Worm (Caenorhabditis elegans) whole organism, early embryonic: Measurements from ENCODE around the gene T13F3.4.

Source experiments
- ama-1 ChIP-seq: fragments of 150-350 bp; optimal IDR thresholded peaks from 2 replicates; lab custom pipeline; 2014
- ceh-36 ChIP-seq: sonication (generic microtip); optimal IDR thresholded peaks from 2 replicates; lab custom pipeline; 2016; ENCODE audit warnings: missing genetic modification characterization, inconsistent platforms, missing compliant biosample characterization

ce11 chrV:16315004-16315403, 48.6 kb upstream of the T13F3.4 start, which contains the start of gene str-214:
- no peak for TF ChIP-seq ceh-36 (tag; lab: Kevin White, UChicago)
- no peak for TF ChIP-seq ama-1 (lab: Kevin White, UChicago)
